Worm (Caenorhabditis elegans) whole organism, L4/young adult: ENCODE results near the gene pmpl-1.

ENCODE experiments used
- dao-5 ChIP-seq: sonication (generic microtip); optimal IDR thresholded peaks from 2 replicates; lab custom pipeline; 2016; ENCODE audit warnings: missing genotype, missing genetic modification characterization, moderate library complexity, missing compliant biosample characterization
- him-1 ChIP-seq: sonication (generic microtip); optimal IDR thresholded peaks from 2 replicates; lab custom pipeline; 2016; ENCODE audit warnings: missing genotype, missing genetic modification reagents, missing genetic modification characterization, missing compliant biosample characterization

DNA sequence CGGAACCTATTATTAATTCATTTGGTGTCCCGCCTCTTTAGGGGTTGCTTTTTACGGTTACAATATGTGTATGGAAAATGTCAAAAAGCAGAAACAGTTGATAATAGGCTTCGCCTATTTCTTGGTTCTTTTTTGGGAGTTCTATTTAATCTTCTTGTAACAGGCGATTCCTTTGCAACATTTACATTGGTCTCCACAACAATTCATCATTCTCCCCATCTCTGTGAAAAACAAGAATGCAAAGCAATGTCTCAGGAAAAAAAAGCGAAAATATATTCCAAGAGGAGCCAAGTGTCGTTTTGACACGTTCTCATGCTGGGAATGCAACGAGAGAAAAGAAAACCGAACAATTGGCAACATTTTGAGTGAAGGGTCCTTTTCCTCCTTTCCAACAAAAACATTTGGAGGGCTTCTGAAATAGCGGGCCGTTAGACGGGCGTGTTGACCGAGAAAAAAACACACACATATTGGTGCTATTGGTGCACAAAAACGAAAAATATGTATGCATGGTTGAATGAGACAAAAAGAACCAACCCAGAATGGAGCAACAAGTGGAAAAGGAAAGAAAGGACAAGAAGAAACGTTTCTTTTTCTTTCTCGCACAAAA, 40.9 kb downstream of the pmpl-1 start:
- no peak for TF ChIP-seq dao-5 (tag; lab: Kevin White, UChicago)
- no peak for TF ChIP-seq him-1 (tag; lab: Kevin White, UChicago)
